Worm (Caenorhabditis elegans): ENCODE measurements around the gene T04G9.4.

T04G9.4 gene

DNA sequence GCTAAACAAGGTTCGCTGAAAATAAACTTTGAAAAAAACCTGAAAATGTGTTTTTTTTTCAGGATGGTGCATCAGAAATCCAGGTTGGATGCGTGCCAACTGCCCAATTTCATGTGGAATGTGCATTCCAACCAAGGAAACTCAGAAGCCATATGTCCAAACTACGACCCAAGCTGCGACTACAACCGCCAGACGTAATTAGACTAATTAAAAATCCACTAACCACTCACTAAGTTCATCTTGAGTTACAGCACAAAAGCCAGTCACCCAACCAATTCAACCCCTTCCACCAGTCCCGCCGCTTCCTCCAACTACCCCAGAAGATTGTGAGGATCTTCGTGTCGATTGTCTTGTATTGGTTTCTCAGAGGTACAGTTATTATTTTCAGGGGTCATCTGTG is 7.0 kb downstream of the T04G9.4 start:
- TF ChIP-seq madf-10 (tag; optimal IDR thresholded peaks at IDR 0.05) (no peak), ztf-3 (GFP tag; optimal IDR thresholded peaks at IDR 0.05) (no peak), madf-6 (GFP tag; IDR thresholded peaks at IDR 0.05) (no peak), attf-6 (GFP tag; IDR thresholded peaks at IDR 0.05) (no peak), cebp-1 (GFP tag; IDR thresholded peaks at IDR 0.05) (no peak), cebp-1 (tag; optimal IDR thresholded peaks at IDR 0.05) (no peak), ets-4 (GFP tag; optimal IDR thresholded peaks at IDR 0.05) (no peak), cebp-2 (GFP tag; IDR thresholded peaks at IDR 0.05) (no peak), ceh-58 (GFP tag; IDR thresholded peaks at IDR 0.05) (no peak), snpc-1.1 (tag; optimal IDR thresholded peaks at IDR 0.05; ENCODE audit: insufficient read depth) (no peak), mel-28 (tag; optimal IDR thresholded peaks at IDR 0.05; ENCODE audit: borderline replicate concordance) (no peak), ceh-40 (GFP tag; IDR thresholded peaks at IDR 0.05) (no peak)

DNA sequence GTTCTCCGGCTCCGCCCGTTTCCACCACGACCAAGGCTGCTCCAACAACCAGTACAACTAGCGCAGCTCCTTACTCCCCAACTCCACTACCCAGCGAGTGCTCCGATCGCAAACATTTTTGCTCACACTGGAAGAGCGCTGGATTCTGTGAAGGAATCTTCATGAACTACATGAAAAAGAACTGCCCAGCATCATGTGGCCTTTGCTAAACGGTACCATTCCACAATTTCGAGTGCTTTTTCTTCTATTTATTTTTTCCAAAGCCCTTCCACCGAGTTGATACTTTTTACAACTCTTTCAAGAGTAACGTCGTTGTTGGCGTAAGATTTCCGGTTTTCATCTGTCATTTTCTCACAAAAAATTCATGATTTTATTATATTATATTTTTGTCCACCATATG is 7.8 kb downstream of the T04G9.4 start:
- TF ChIP-seq hlh-12 (tag; optimal IDR thresholded peaks at IDR 0.05) (no peak), ztf-6 (GFP tag; IDR thresholded peaks at IDR 0.05) (no peak), somi-1 (GFP tag; optimal IDR thresholded peaks at IDR 0.05) (no peak), fkh-3 (tag; optimal IDR thresholded peaks at IDR 0.05) (no peak), egrh-3 (GFP tag; IDR thresholded peaks at IDR 0.05) (no peak), F52B5.7 (tag; optimal IDR thresholded peaks at IDR 0.05) (no peak), mcd-1 (GFP tag; IDR thresholded peaks at IDR 0.05) (no peak), K11D2.4 (GFP tag; IDR thresholded peaks at IDR 0.05) (no peak), atf-7 (tag; optimal IDR thresholded peaks at IDR 0.05) (no peak)

DNA sequence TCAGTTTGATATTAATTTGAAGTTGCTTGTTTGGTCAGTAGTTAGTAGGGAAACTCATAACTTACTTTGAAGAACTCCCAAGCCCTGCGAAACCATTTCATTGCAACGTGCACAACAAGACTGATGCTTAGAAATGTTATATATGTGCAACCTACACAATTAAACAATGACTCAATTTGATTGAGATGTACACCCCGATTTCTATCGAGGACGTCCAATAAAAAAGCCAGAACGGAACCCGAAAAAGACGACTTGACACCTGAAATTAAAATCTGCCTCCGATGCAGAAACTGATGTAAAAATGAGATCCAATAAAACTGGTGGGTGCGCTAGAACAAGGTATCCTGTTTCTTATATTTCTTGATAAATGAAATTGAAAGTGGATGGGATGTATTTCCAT is 12.6 kb downstream of the T04G9.4 start, which contains the start of gene T04G9.6:
T04G9.6 (minus strand) TSS at position 101 of the 400 bp plus-strand sequence.
- TF ChIP-seq attf-5 (GFP tag; optimal IDR thresholded peaks at IDR 0.05) (no peak), cebp-2 (GFP tag; IDR thresholded peaks at IDR 0.05) (no peak), sea-2 (GFP tag; IDR thresholded peaks at IDR 0.05) (no peak), madf-10 (tag; optimal IDR thresholded peaks at IDR 0.05) (no peak), dpff-1 (tag; optimal IDR thresholded peaks at IDR 0.05) (no peak), F52B5.7 (tag; optimal IDR thresholded peaks at IDR 0.05) (no peak), ceh-100 (GFP tag; IDR thresholded peaks at IDR 0.05) (no peak), Y53G8AR.9 (GFP tag; conservative IDR thresholded peaks at IDR 0.05) (no peak), lin-40 (tag; optimal IDR thresholded peaks at IDR 0.05) (no peak), attf-3 (GFP tag; conservative IDR thresholded peaks at IDR 0.05) (no peak), hrde-1 (tag; optimal IDR thresholded peaks at IDR 0.05; ENCODE audit: borderline replicate concordance) (no peak), F33H1.4 (GFP tag; IDR thresholded peaks at IDR 0.05) (no peak), Y95B8A.8 (GFP tag; IDR thresholded peaks at IDR 0.05) (no peak), ztf-3 (GFP tag; optimal IDR thresholded peaks at IDR 0.05) (no peak), nhr-120 (GFP tag; IDR thresholded peaks at IDR 0.05) (no peak), ztf-28 (GFP tag; IDR thresholded peaks at IDR 0.05) (no peak)

DNA sequence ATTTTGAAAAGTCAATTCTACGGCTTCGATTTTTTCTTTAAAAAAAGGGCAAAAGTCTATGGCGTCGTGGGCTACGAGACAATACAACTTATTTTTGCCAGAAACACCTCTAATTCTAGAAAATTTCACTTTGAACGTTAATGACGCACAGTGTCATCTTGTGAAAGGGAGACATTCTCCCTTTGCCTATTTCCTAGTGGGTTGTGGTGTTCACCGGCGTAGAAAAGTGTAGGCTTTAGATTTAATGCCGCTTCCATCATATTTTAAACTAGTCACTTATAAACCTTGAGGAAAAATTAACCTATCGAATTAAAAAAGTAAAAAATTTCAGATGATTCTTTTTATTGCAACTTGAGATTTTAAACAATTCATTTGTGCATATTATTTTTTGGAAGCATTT is 13.1 kb downstream of the T04G9.4 start:
- TF ChIP-seq tlf-1 (GFP tag; optimal IDR thresholded peaks at IDR 0.05) (no peak), egl-44 (GFP tag; IDR thresholded peaks at IDR 0.05) (no peak), Y53F4B.3 (GFP tag; IDR thresholded peaks at IDR 0.05) (no peak), mes-4 (tag; optimal IDR thresholded peaks at IDR 0.05) (no peak), F39B2.1 (GFP tag; IDR thresholded peaks at IDR 0.05) (no peak), F10E7.11 (tag; optimal IDR thresholded peaks at IDR 0.05) (no peak), gei-17 (GFP tag; optimal IDR thresholded peaks at IDR 0.05) (peak; percentile 66), efl-1 (GFP tag; optimal IDR thresholded peaks at IDR 0.05) (no peak)
